Fruit fly (Drosophila melanogaster): ENCODE results near the gene Ref2.

Gene Ref2

DNA sequence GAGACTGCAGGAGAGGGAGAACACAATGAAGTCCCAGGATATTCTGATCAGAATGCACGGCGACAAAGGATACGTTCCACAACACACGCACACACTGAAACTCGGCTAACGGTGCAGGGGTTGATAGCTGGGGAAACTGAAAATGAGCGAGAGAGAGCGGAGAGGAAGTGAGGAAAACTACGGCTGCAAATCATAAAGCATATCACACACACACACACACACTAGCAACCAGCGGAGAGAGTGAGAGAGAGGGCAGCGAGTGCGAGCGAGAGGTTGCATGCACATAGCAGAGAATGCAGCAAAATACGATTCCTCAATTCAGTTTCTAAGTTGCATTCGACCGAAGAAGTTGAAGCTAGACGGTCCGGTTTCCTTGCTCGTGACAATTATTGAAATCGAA lies 32.1 kb upstream of the Ref2 start (continued):
- peak; percentile 88 for TF ChIP-seq CG1832 (GFP tag; optimal IDR thresholded peaks at IDR 0.05)
- no peak for TF ChIP-seq vfl (GFP tag; optimal IDR thresholded peaks at IDR 0.05)
- TF ChIP-seq MTF-1 (GFP tag; optimal IDR thresholded peaks at IDR 0.05; ENCODE audit: borderline replicate concordance), result no peak
- TF ChIP-seq pros (GFP tag; optimal IDR thresholded peaks at IDR 0.05), result peak; percentile 11
- no peak for TF ChIP-seq dati (GFP tag; IDR thresholded peaks at IDR 0.05)
- TF ChIP-seq Tbp (GFP tag; optimal IDR thresholded peaks at IDR 0.05), result no peak
- peak; percentile 70 for TF ChIP-seq cad (GFP tag; optimal IDR thresholded peaks at IDR 0.05)
- no peak for TF ChIP-seq CG4328 (GFP tag; optimal IDR thresholded peaks at IDR 0.05)
- no peak for TF ChIP-seq Sox100B (GFP tag; optimal IDR thresholded peaks at IDR 0.05)
- TF ChIP-seq B-H1 (GFP tag; IDR thresholded peaks at IDR 0.05), result no peak
- TF ChIP-seq Nf-YC (tag; optimal IDR thresholded peaks at IDR 0.05), result peak; percentile 92
- TF ChIP-seq Vsx1 (GFP tag; optimal IDR thresholded peaks at IDR 0.05), result no peak
- no peak for TF ChIP-seq NC2β (GFP tag; optimal IDR thresholded peaks at IDR 0.05)
- no peak for TF ChIP-seq Oaz (GFP tag; IDR thresholded peaks at IDR 0.05)
- no peak for TF ChIP-seq ind (GFP tag; optimal IDR thresholded peaks at IDR 0.05)
- no peak for TF ChIP-seq CG11398 (GFP tag; optimal IDR thresholded peaks at IDR 0.05)
- TF ChIP-seq yki (optimal IDR thresholded peaks at IDR 0.05), result peak; percentile 71
- TF ChIP-seq CG7786 (GFP tag; optimal IDR thresholded peaks at IDR 0.05), result no peak
- TF ChIP-seq D (optimal IDR thresholded peaks at IDR 0.05), result peak; percentile 100
- TF ChIP-seq D (GFP tag; optimal IDR thresholded peaks at IDR 0.05), result no peak
- peak; percentile 82 for TF ChIP-seq crol (GFP tag; IDR thresholded peaks at IDR 0.05)
- TF ChIP-seq ara (GFP tag; IDR thresholded peaks at IDR 0.05), result no peak
- no peak for TF ChIP-seq CG30431 (GFP tag; optimal IDR thresholded peaks at IDR 0.05)
- no peak for TF ChIP-seq Med (GFP tag)
- no peak for TF ChIP-seq stc (GFP tag; IDR thresholded peaks at IDR 0.05)
- TF ChIP-seq CG6683 (GFP tag; optimal IDR thresholded peaks at IDR 0.05), result no peak
- TF ChIP-seq CG3407 (GFP tag; optimal IDR thresholded peaks at IDR 0.05), result no peak
- peak; percentile 24 for TF ChIP-seq zen (tag; optimal IDR thresholded peaks at IDR 0.05)
- no peak for TF ChIP-seq CG15696 (tag; optimal IDR thresholded peaks at IDR 0.05)
- peak; percentile 32; the same call in 1 of the 2 replicates for TF ChIP-seq rib (GFP tag; IDR thresholded peaks at IDR 0.05)
- peak; percentile 47 for TF ChIP-seq Kr (GFP tag; optimal IDR thresholded peaks at IDR 0.05)
- TF ChIP-seq caup (GFP tag; optimal IDR thresholded peaks at IDR 0.05; ENCODE audit: severe bottlenecking), result no peak
- no peak for TF ChIP-seq CG11560 (tag; IDR thresholded peaks at IDR 0.05)
- TF ChIP-seq CG8281 (tag; optimal IDR thresholded peaks at IDR 0.05), result no peak
- TF ChIP-seq CG1602 (GFP tag; optimal IDR thresholded peaks at IDR 0.05), result no peak
- TF ChIP-seq CG9797 (GFP tag; optimal IDR thresholded peaks at IDR 0.05), result no peak
- no peak for TF ChIP-seq Mes4 (GFP tag; optimal IDR thresholded peaks at IDR 0.05)
- TF ChIP-seq Doc3 (GFP tag; IDR thresholded peaks at IDR 0.05; ENCODE audit: partially characterized antibody), result no peak
- no peak for TF ChIP-seq CG10431 (GFP tag; optimal IDR thresholded peaks at IDR 0.05)
- TF ChIP-seq kay (GFP tag; optimal IDR thresholded peaks at IDR 0.05), result no peak
- TF ChIP-seq CG18619 (GFP tag; optimal IDR thresholded peaks at IDR 0.05), result no peak
- no peak for TF ChIP-seq Ssrp (tag; optimal IDR thresholded peaks at IDR 0.05)
- no peak for TF ChIP-seq unpg (GFP tag; optimal IDR thresholded peaks at IDR 0.05)
- 0 out of 4 replicates have a peak, but pooled peaks have one; percentile 13 for TF ChIP-seq chinmo (GFP tag; IDR thresholded peaks at IDR 0.05; ENCODE audit: partially characterized antibody)
- TF ChIP-seq gfzf (GFP tag; optimal IDR thresholded peaks at IDR 0.05), result no peak
- TF ChIP-seq mam (GFP tag; optimal IDR thresholded peaks at IDR 0.05), result no peak
- TF ChIP-seq Nf-YA (GFP tag; IDR thresholded peaks at IDR 0.05), result peak; percentile 32; the same call in 1 of the 2 replicates
- TF ChIP-seq bsh (GFP tag; optimal IDR thresholded peaks at IDR 0.05), result no peak
- no peak for TF ChIP-seq wdn (GFP tag; IDR thresholded peaks at IDR 0.05)
- TF ChIP-seq ato (GFP tag; IDR thresholded peaks at IDR 0.05; ENCODE audit: partially characterized antibody), result no peak
- TF ChIP-seq CG8765 (GFP tag; IDR thresholded peaks at IDR 0.05), result no peak
- no peak for TF ChIP-seq BEAF-32 (GFP tag; optimal IDR thresholded peaks at IDR 0.05)

Data from whole organism, embryonic.